Worm (Caenorhabditis elegans) whole organism, L4 larva: ENCODE measurements around the gene F10E7.11.
A peak's percentile ranks its signal among the peaks of the same experiment; 100 is the strongest.

Experiments
- F10B5.3 ChIP-seq: sonication (generic microtip); optimal IDR thresholded peaks from 2 replicates; lab custom pipeline; 2016; ENCODE audit warnings: mild to moderate bottlenecking, missing genetic modification characterization, missing compliant biosample characterization
- Y105C5A.15 ChIP-seq: fragments of 200-800 bp; sonication (Bioruptor generic); IDR thresholded peaks from 2 replicates; pipeline ENCODE4 v1.3.6; 2022; ENCODE audit warnings: missing genetic modification characterization, missing compliant biosample characterization
- Y48G9A.11 ChIP-seq: fragments of 200-800 bp; sonication (Bioruptor generic); IDR thresholded peaks from 2 replicates; pipeline ENCODE4 v1.3.6; 2022; ENCODE audit warnings: missing genetic modification reagents, missing genetic modification characterization, missing compliant biosample characterization
- Y5F2A.4 ChIP-seq: fragments of 200-800 bp; sonication (Bioruptor generic); optimal IDR thresholded peaks from 2 replicates; lab custom pipeline; 2018; ENCODE audit warnings: mild to moderate bottlenecking, missing genetic modification characterization, missing compliant biosample characterization
- ZK546.5 ChIP-seq, 2 experiments: sonication (generic microtip); optimal IDR thresholded peaks; 2 replicates each; lab custom pipeline; 2017; ENCODE audit warnings: missing biosample characterization in 2 of 2, missing genetic modification characterization in 2 of 2
- aha-1 ChIP-seq: fragments of 150-350 bp; peaks from one replicate; lab custom pipeline; 2014; ENCODE audit warnings: missing biosample characterization, missing genetic modification characterization
- aly-2 ChIP-seq: sonication (generic microtip); optimal IDR thresholded peaks from 2 replicates; lab custom pipeline; 2018; ENCODE audit warnings: missing biosample characterization, missing genetic modification characterization
- ceh-20 ChIP-seq: fragments of 200-800 bp; sonication (Bioruptor generic); IDR thresholded peaks from 2 replicates; pipeline ENCODE4 v1.3.6; 2022; ENCODE audit warnings: missing genetic modification reagents, missing genetic modification characterization, missing compliant biosample characterization
- ceh-32 ChIP-seq: sonication (generic microtip); optimal IDR thresholded peaks from 2 replicates; lab custom pipeline; 2016; ENCODE audit warnings: mild to moderate bottlenecking, missing genetic modification characterization, missing compliant biosample characterization; ENCODE audit not compliant: poor library complexity
- ceh-82 ChIP-seq: sonication (generic microtip); optimal IDR thresholded peaks from 2 replicates; lab custom pipeline; 2017; ENCODE audit warnings: missing biosample characterization, missing genetic modification characterization
- cey-2 ChIP-seq: sonication (generic microtip); optimal IDR thresholded peaks from 3 replicates; lab custom pipeline; 2017; ENCODE audit warnings: missing genetic modification characterization, mild to moderate bottlenecking, missing compliant biosample characterization, antibody characterized with exemption, borderline replicate concordance; ENCODE audit not compliant: insufficient read depth
- ctbp-1 ChIP-seq: fragments of 200-800 bp; sonication (Bioruptor generic); IDR thresholded peaks from 2 replicates; pipeline ENCODE4 v1.3.6; 2022; ENCODE audit warnings: missing genetic modification reagents, missing genetic modification characterization, missing compliant biosample characterization
- daf-16 ChIP-seq, 3 experiments: sonication (generic microtip); optimal IDR thresholded peaks; 2 replicates each; lab custom pipeline; 2016 to 2017; ENCODE audit warnings: missing genetic modification characterization in 3 of 3, missing genetic modification reagents in 3 of 3, mild to moderate bottlenecking in 2 of 3, missing compliant biosample characterization in 2 of 3, missing biosample characterization in 1 of 3, moderate library complexity in 1 of 3
- daf-19 ChIP-seq: fragments of 200-800 bp; sonication (Bioruptor generic); conservative IDR thresholded peaks from 2 replicates; pipeline ENCODE4 v1.3.6; 2022; ENCODE audit warnings: missing genetic modification characterization, missing compliant biosample characterization
- dmd-8 ChIP-seq: fragments of 200-800 bp; sonication (Bioruptor generic); IDR thresholded peaks from 2 replicates; pipeline ENCODE4 v1.3.6; 2022; ENCODE audit warnings: missing genetic modification characterization, missing compliant biosample characterization
- dpl-1 ChIP-seq: fragments of 150-350 bp; optimal IDR thresholded peaks from 2 replicates; lab custom pipeline; 2014; ENCODE audit warnings: missing biosample characterization, missing genetic modification reagents, missing genetic modification characterization
- dve-1 ChIP-seq: sonication (generic microtip); optimal IDR thresholded peaks from 2 replicates; lab custom pipeline; 2017; ENCODE audit warnings: antibody characterized with exemption, mild to moderate bottlenecking, missing genetic modification characterization, missing compliant biosample characterization; ENCODE audit not compliant: insufficient read depth
- egl-43 ChIP-seq: fragments of 200-800 bp; sonication (Bioruptor generic); IDR thresholded peaks from 2 replicates; pipeline ENCODE4 v1.3.6; 2022; ENCODE audit warnings: missing genetic modification reagents, missing genetic modification characterization, missing compliant biosample characterization
- fos-1 ChIP-seq: fragments of 150-350 bp; optimal IDR thresholded peaks from 2 replicates; lab custom pipeline; 2014; ENCODE audit warnings: missing biosample characterization, missing genetic modification characterization
- hlh-11 ChIP-seq: fragments of 200-800 bp; sonication (Bioruptor generic); optimal IDR thresholded peaks from 2 replicates; lab custom pipeline; 2018; ENCODE audit warnings: mild to moderate bottlenecking, missing genetic modification characterization, missing compliant biosample characterization
- hmg-1.1 ChIP-seq: fragments of 200-800 bp; sonication (Bioruptor generic); IDR thresholded peaks from 2 replicates; pipeline ENCODE4 v1.3.6; 2022; ENCODE audit warnings: missing genetic modification reagents, missing genetic modification characterization, missing compliant biosample characterization
- lin-13 ChIP-seq: fragments of 150-350 bp; optimal IDR thresholded peaks from 2 replicates; lab custom pipeline; 2014; ENCODE audit warnings: missing biosample characterization, missing genetic modification reagents, missing genetic modification characterization
- lin-29 ChIP-seq: fragments of 200-800 bp; sonication (Bioruptor generic); IDR thresholded peaks from 2 replicates; pipeline ENCODE4 v1.3.6; 2022; ENCODE audit warnings: missing genetic modification reagents, missing genetic modification characterization, missing compliant biosample characterization
- lsy-2 ChIP-seq, 2 experiments: fragments of 150-350 bp in 1 of 2; sonication (generic microtip) in 1 of 2; optimal IDR thresholded peaks; 2 replicates each; lab custom pipeline; 2014 to 2017; ENCODE audit warnings: missing biosample characterization in 2 of 2, missing genetic modification characterization in 2 of 2
- madf-5 ChIP-seq, 2 experiments: fragments of 200-800 bp; sonication (Bioruptor generic); IDR thresholded peaks; 2 replicates each; pipeline ENCODE4 v1.3.6; 2022; ENCODE audit warnings: missing compliant biosample characterization in 2 of 2, missing genetic modification characterization in 2 of 2
- mdl-1 ChIP-seq, 2 experiments: fragments of 150-350 bp in 1 of 2; sonication (generic microtip) in 1 of 2; optimal IDR thresholded peaks; 2 replicates each; lab custom pipeline; 2014 to 2017; ENCODE audit warnings: missing biosample characterization in 2 of 2, missing genetic modification characterization in 2 of 2
- mxl-3 ChIP-seq: fragments of 200-800 bp; sonication (Bioruptor generic); optimal IDR thresholded peaks from 2 replicates; lab custom pipeline; 2018; ENCODE audit warnings: mild to moderate bottlenecking, missing genetic modification characterization, missing compliant biosample characterization
- nhr-10 ChIP-seq: fragments of 150-350 bp; optimal IDR thresholded peaks from 2 replicates; lab custom pipeline; 2014; ENCODE audit warnings: missing biosample characterization, missing genetic modification characterization
- nhr-102 ChIP-seq: sonication (generic microtip); optimal IDR thresholded peaks from 2 replicates; lab custom pipeline; 2016; ENCODE audit warnings: mild to moderate bottlenecking, missing genetic modification characterization, moderate library complexity, missing compliant biosample characterization
- nhr-237 ChIP-seq: sonication (generic microtip); optimal IDR thresholded peaks from 2 replicates; lab custom pipeline; 2017; ENCODE audit warnings: missing biosample characterization, missing genetic modification characterization
- nhr-42 ChIP-seq: fragments of 200-800 bp; sonication (Bioruptor generic); IDR thresholded peaks from 2 replicates; pipeline ENCODE4 v1.3.6; 2022; ENCODE audit warnings: missing genetic modification characterization, missing compliant biosample characterization
- nhr-48 ChIP-seq: sonication (generic microtip); optimal IDR thresholded peaks from 2 replicates; lab custom pipeline; 2016; ENCODE audit warnings: mild to moderate bottlenecking, missing genetic modification characterization, missing compliant biosample characterization
- nhr-6 ChIP-seq: fragments of 150-350 bp; optimal IDR thresholded peaks from 2 replicates; lab custom pipeline; 2014; ENCODE audit warnings: missing biosample characterization, missing genetic modification characterization
- nhr-77 ChIP-seq: fragments of 150-350 bp; optimal IDR thresholded peaks from 2 replicates; lab custom pipeline; 2014; ENCODE audit warnings: missing biosample characterization, missing genetic modification characterization
- pqm-1 ChIP-seq: sonication (generic microtip); optimal IDR thresholded peaks from 2 replicates; lab custom pipeline; 2017; ENCODE audit warnings: missing biosample characterization, missing genetic modification characterization
- saeg-2 ChIP-seq: fragments of 200-800 bp; sonication (Bioruptor generic); IDR thresholded peaks from 2 replicates; pipeline ENCODE4 v1.3.6; 2022; ENCODE audit warnings: missing genetic modification reagents, missing genetic modification characterization, missing compliant biosample characterization
- skn-1 ChIP-seq: fragments of 150-350 bp; optimal IDR thresholded peaks from 2 replicates; lab custom pipeline; 2014; ENCODE audit warnings: missing biosample characterization, missing genetic modification characterization
- spr-3 ChIP-seq: fragments of 200-800 bp; sonication (Bioruptor generic); optimal IDR thresholded peaks from 2 replicates; lab custom pipeline; 2018; ENCODE audit warnings: mild to moderate bottlenecking, missing genetic modification characterization, missing compliant biosample characterization
- tag-97 ChIP-seq: fragments of 200-800 bp; sonication (Bioruptor generic); IDR thresholded peaks from 2 replicates; pipeline ENCODE4 v1.3.6; 2022; ENCODE audit warnings: missing genetic modification characterization, missing compliant biosample characterization
- unc-130 ChIP-seq: sonication (generic microtip); optimal IDR thresholded peaks from 2 replicates; lab custom pipeline; 2016; ENCODE audit warnings: missing genetic modification reagents, missing genetic modification characterization, missing compliant biosample characterization
- unc-39 ChIP-seq: sonication (generic microtip); optimal IDR thresholded peaks from 2 replicates; lab custom pipeline; 2017; ENCODE audit warnings: missing biosample characterization, missing genetic modification characterization
- unc-62 ChIP-seq, 3 experiments: fragments of 150-350 bp in 1 of 3; sonication (generic microtip); optimal IDR thresholded peaks in 2 of 3; peaks in 1 of 3; 1 replicate in 1 of 3; 2 replicates in 2 of 3; lab custom pipeline; 2014 to 2017; ENCODE audit warnings: missing biosample characterization in 3 of 3, missing genetic modification characterization in 3 of 3, missing genetic modification reagents in 3 of 3, missing genotype in 1 of 3
- zip-11 ChIP-seq: fragments of 200-800 bp; sonication (Bioruptor generic); IDR thresholded peaks from 2 replicates; pipeline ENCODE4 v1.3.6; 2022; ENCODE audit warnings: missing genetic modification characterization, missing compliant biosample characterization

F10E7.11 gene

DNA sequence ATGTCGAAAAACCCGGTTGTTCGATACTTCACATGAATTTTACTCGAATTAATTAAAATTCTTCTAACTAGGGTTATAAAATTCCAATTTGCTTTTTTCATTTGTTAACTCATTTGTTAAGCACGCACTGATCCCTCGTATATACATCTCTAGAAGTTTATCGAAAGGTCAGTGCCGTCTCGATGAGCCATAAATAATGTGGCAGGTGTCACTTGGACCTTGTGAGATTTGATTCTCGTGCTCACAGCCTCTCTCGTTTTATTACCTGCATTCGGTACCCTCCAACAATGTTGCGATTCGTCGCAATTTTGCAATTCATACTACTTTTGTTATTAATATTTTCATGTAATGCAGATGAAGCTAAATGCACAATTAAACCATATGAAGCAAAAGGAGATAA is 6.3 kb downstream of the F10E7.11 start, which contains the start of gene spon-1:
spon-1 (plus strand) TSS at position 208 of the 400 bp plus-strand sequence.
- TF ChIP-seq aly-2 (tag; lab: Kevin White, UChicago) = no peak
- TF ChIP-seq fos-1 = no peak
- TF ChIP-seq nhr-237 (tag; lab: Kevin White, UChicago) = no peak
- no peak for TF ChIP-seq skn-1
- TF ChIP-seq Y5F2A.4 (GFP tag; lab: Kevin White, UChicago) = no peak
- no peak for TF ChIP-seq lsy-2 (tag; optimal IDR thresholded peaks at IDR 0.05; lab: Kevin White, UChicago)
- no peak for TF ChIP-seq unc-130 (GFP tag; lab: Kevin White, UChicago)
- no peak for TF ChIP-seq pqm-1 (tag; lab: Kevin White, UChicago)
- no peak for TF ChIP-seq dmd-8 (GFP tag; lab: Robert Waterston, UW)
- TF ChIP-seq nhr-42 (GFP tag; lab: Robert Waterston, UW) = no peak
- no peak for TF ChIP-seq ceh-82 (tag; lab: Kevin White, UChicago)
- no peak for TF ChIP-seq madf-5 (GFP tag; IDR thresholded peaks at IDR 0.05; lab: Robert Waterston, UW)
- TF ChIP-seq dpl-1 (GFP tag; lab: Kevin White, UChicago) = no peak
- TF ChIP-seq F10B5.3 (tag; lab: Kevin White, UChicago) = no peak
- TF ChIP-seq ceh-20 = no peak
- TF ChIP-seq unc-39 (tag; lab: Kevin White, UChicago) = no peak
- no peak for TF ChIP-seq Y105C5A.15 (GFP tag; lab: Robert Waterston, UW)

DNA sequence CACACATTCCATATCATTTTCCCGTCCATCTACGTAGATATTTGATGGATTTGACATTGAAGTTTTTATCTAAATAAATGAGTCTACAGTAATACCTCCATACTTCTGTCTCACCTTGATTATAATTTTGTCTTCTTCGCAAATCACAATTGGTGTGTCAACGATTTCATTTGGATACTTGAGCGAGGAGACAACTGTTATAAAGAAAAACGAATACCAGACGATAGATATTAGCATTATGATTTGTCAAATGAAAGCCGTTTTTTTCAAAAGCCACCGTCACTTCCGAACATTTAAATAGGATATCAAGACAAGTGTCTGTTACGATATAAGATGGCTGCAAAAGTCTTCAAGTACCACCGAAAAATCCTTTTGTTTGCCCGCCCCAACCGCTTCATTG is 7.1 kb downstream of the F10E7.11 start, which contains the start of gene cutl-5:
cutl-5 (minus strand) TSS at position 269 of the 400 bp plus-strand sequence.
- TF ChIP-seq hmg-1.1 (GFP tag; lab: Robert Waterston, UW) = no peak
- peak in 1 of 2 experiments; percentile 93 for TF ChIP-seq unc-62 (GFP tag; optimal IDR thresholded peaks at IDR 0.05 in 1 of 2; lab: Kevin White, UChicago)
- TF ChIP-seq unc-62 (tag; optimal IDR thresholded peaks at IDR 0.05; lab: Kevin White, UChicago) = no peak
- TF ChIP-seq ctbp-1 (GFP tag; lab: Robert Waterston, UW) = no peak

DNA sequence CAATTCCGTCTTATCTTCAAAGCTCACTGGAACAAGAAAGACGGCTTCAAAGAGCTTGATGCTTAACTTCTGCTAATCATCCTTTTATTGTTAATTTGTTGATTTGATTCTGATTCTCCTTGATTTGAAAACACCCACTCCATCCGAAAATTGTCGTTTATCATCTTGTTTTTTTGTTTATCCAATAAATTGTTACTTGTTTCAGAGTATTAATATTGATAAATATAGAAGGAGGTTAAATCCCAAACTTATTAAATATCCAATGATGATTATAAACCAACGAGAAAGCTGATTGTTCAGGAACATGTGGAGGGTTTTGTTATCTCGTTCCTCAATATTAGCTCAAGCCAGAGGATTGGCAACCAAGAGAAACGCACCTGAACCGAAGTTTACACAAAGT is 9.9 kb downstream of the F10E7.11 start, which contains the start of gene F10E7.6:
F10E7.6 (plus strand) TSS at position 301 of the 400 bp plus-strand sequence.
- TF ChIP-seq unc-62 (GFP tag; optimal IDR thresholded peaks at IDR 0.05 in 1 of 2; lab: Kevin White, UChicago) (peak in 1 of 2 experiments; percentile 63), unc-62 (tag; optimal IDR thresholded peaks at IDR 0.05; lab: Kevin White, UChicago) (no peak), nhr-10 (tag; lab: Kevin White, UChicago) (no peak), tag-97 (GFP tag; lab: Robert Waterston, UW) (no peak), nhr-77 (tag; lab: Kevin White, UChicago) (no peak)

DNA sequence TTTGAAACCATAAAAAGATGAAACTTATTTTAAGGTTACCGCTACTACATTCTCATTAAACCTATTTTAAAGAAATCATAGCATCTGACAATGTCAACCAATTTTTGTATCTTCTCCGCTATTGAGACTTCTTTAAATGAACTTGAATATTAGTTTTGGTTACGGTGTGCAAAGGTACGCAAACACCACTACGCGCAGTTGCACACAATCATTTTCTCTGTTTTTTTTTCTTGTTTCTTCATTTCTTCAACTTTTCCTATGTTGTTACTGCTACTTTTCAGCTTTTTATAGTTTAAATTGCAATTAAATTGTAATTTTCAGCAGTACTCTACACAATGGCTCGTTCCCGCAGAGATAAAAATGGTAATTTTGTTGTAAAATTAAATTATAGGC is 11.0 kb downstream of the F10E7.11 start, which contains the start of gene F10E7.5:
F10E7.5 (plus strand) TSS at position 322 of the 393 bp plus-strand sequence.
- peak; percentile 3 for TF ChIP-seq hlh-11 (tag; lab: Kevin White, UChicago)
- no peak for TF ChIP-seq nhr-48
- no peak for TF ChIP-seq nhr-102 (tag; lab: Kevin White, UChicago)
- TF ChIP-seq nhr-77 (tag; lab: Kevin White, UChicago) = no peak
- no peak for TF ChIP-seq aha-1 (tag; lab: Kevin White, UChicago)
- TF ChIP-seq aly-2 (tag; lab: Kevin White, UChicago) = no peak
- peak; percentile 25 for TF ChIP-seq dpl-1 (GFP tag; lab: Kevin White, UChicago)
- peak; percentile 15 for TF ChIP-seq lin-13
- TF ChIP-seq mdl-1 (tag; optimal IDR thresholded peaks at IDR 0.05; lab: Kevin White, UChicago) = no peak
- no peak for TF ChIP-seq lin-29 (GFP tag; lab: Robert Waterston, UW)
- no peak for TF ChIP-seq mxl-3 (GFP tag; lab: Kevin White, UChicago)
- TF ChIP-seq Y48G9A.11 (GFP tag; lab: Robert Waterston, UW) = no peak
- TF ChIP-seq F10B5.3 (tag; lab: Kevin White, UChicago) = no peak
- no peak for TF ChIP-seq tag-97 (GFP tag; lab: Robert Waterston, UW)
- TF ChIP-seq egl-43 (GFP tag; lab: Robert Waterston, UW) = no peak
- TF ChIP-seq nhr-6 = no peak
- TF ChIP-seq cey-2 (tag; lab: Kevin White, UChicago) = no peak
- no peak for TF ChIP-seq saeg-2 (GFP tag; lab: Robert Waterston, UW)
- TF ChIP-seq ceh-32 (tag; lab: Kevin White, UChicago) = no peak
- no peak for TF ChIP-seq nhr-10 (tag; lab: Kevin White, UChicago)
- TF ChIP-seq daf-16 (GFP tag; optimal IDR thresholded peaks at IDR 0.05; lab: Kevin White, UChicago) = no peak
- peak; percentile 13 for TF ChIP-seq daf-16 (tag; optimal IDR thresholded peaks at IDR 0.05; lab: Kevin White, UChicago)
- TF ChIP-seq Y5F2A.4 (GFP tag; lab: Kevin White, UChicago) = no peak
- no peak for TF ChIP-seq spr-3 (GFP tag; lab: Kevin White, UChicago)
- TF ChIP-seq daf-19 (GFP tag; lab: Robert Waterston, UW) = no peak
- TF ChIP-seq dve-1 (tag; lab: Kevin White, UChicago) = no peak
- TF ChIP-seq hmg-1.1 (GFP tag; lab: Robert Waterston, UW) = 0 out of 2 replicates have a peak, but pooled peaks have one; percentile 17
- no peak for TF ChIP-seq zip-11 (GFP tag; lab: Robert Waterston, UW)
- peak in 1 of 2 experiments; percentile 22 for TF ChIP-seq ZK546.5 (tag; optimal IDR thresholded peaks at IDR 0.05; lab: Kevin White, UChicago)
